Fruit fly (Drosophila melanogaster) whole organism: ENCODE measurements around the gene CCKLR-17D1.

Experiments
- Dll ChIP-seq: fragments of >200 bp; optimal IDR thresholded peaks from 2 replicates; lab custom pipeline; 2017
- usp ChIP-seq: fragments of >200 bp; optimal IDR thresholded peaks from 2 replicates; lab custom pipeline; 2017; ENCODE audit warnings: missing biosample characterization, missing genetic modification characterization, mixed read lengths

DNA sequence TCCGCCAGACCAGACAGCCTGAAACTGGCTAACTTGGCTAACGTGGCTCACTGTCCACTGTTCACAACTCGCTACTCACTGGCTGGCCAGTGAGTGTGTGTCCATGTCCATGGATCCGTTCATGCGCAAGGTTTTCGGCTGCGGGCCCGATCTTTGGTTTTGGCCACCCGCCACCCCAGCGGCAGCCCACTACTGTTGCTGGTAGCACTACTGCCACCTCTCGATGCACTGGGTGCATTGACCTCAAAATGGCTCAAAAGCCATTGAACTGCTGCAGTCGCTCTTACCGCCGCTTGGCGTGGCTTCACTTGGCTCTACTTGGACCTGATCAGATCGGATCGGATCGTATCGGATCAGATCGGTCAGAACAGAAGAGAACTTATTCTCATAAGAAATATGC, 45.0 kb downstream of the CCKLR-17D1 start:
- TF ChIP-seq usp (no peak), Dll (lab: Kevin White, UChicago) (no peak)
